Fruit fly (Drosophila melanogaster) whole organism, embryonic: Measurements from ENCODE around the gene CG46310.
A peak's percentile ranks its signal among the peaks of the same experiment; 100 is the strongest.

Experiments used
- CG13894 ChIP-seq: fragments of 200-800 bp; sonication (Bioruptor generic); optimal IDR thresholded peaks from 3 replicates; lab custom pipeline; 2018; ENCODE audit warnings: missing biosample characterization, mild to moderate bottlenecking, missing genetic modification characterization, moderate library complexity
- CG15073 ChIP-seq: fragments of 200-800 bp; sonication (Bioruptor generic); optimal IDR thresholded peaks from 2 replicates; lab custom pipeline; 2016; ENCODE audit warnings: missing biosample characterization, missing genetic modification characterization
- CG17186 ChIP-seq: fragments of 200-800 bp; sonication (Bioruptor generic); optimal IDR thresholded peaks from 3 replicates; lab custom pipeline; 2017; ENCODE audit warnings: missing biosample characterization, missing genetic modification reagents, missing genetic modification characterization
- CG17829 ChIP-seq: fragments of 200-800 bp; optimal IDR thresholded peaks from 2 replicates; lab custom pipeline; 2019; ENCODE audit warnings: missing biosample characterization, mild to moderate bottlenecking, missing genetic modification characterization, moderate library complexity
- crol ChIP-seq: fragments of 200-800 bp; sonication (Bioruptor generic); IDR thresholded peaks from 2 replicates; pipeline ENCODE4 v1.3.6; 2022; ENCODE audit warnings: missing biosample characterization, missing genetic modification characterization
- fd3F ChIP-seq: fragments of 200-800 bp; sonication (Bioruptor generic); optimal IDR thresholded peaks from 2 replicates; lab custom pipeline; 2018; ENCODE audit warnings: missing biosample characterization, mild to moderate bottlenecking, missing genetic modification characterization, moderate library complexity
- kah ChIP-seq: fragments of 200-800 bp; sonication (Bioruptor generic); optimal IDR thresholded peaks from 2 replicates; lab custom pipeline; 2018; ENCODE audit warnings: missing biosample characterization, mild to moderate bottlenecking, missing genetic modification characterization

DNA sequence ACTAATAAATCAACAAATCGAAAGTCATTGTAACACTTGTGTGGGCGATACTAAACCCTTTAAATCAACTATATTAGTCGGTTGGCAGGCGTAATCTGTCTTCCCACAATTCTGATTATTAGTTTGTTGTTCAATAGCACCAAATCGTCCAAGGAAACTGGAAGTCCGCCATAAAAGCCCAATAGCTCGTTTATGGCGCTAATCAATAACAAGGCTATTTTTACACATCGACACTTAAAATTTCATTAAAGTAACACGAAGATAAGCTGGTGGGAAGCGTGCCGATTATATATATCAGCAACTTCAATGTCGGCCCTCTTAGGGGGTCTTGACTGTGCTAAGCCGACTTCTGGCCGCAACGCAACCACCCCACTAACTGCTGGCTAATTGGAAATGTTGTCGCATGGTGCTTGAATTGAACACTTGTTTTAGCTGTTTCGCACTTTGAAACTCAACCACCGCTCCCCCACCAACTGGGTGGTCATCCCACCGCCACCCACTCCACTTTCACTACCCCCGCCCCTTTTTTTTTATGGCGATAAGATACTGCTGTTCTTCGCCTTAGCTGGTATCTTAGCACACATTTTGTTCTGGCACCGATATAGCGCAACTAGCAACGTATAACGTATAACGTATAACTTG, 34.6 kb upstream of the CG46310 start:
- TF ChIP-seq CG17829 (no peak), CG17186 (GFP tag; lab: Kevin White, UChicago) (no peak), CG15073 (GFP tag; lab: Kevin White, UChicago) (no peak), fd3F (GFP tag; lab: Kevin White, UChicago) (no peak), crol (GFP tag; lab: Robert Waterston, UW) (no peak), kah (no peak), CG13894 (peak; percentile 45)
